Worm (Caenorhabditis elegans): ENCODE data around the gene Y37E11AL.1.

- TF ChIP-seq unc-62 (GFP tag; optimal IDR thresholded peaks at IDR 0.05): no peak
- TF ChIP-seq madf-6 (GFP tag; IDR thresholded peaks at IDR 0.05): no peak
- TF ChIP-seq ztf-22 (GFP tag; optimal IDR thresholded peaks at IDR 0.05): no peak
- no peak for TF ChIP-seq F33H1.4 (GFP tag; IDR thresholded peaks at IDR 0.05)
Measured at ce11 chrIV:3740830-3741477, 31.7 kb downstream of the Y37E11AL.1 start, which contains the start of gene nape-1.
